Fruit fly (Drosophila melanogaster) whole organism, embryonic: ENCODE measurements around the gene CG43446.

Source experiments
- Antp ChIP-seq: fragments of 200-800 bp; sonication (Bioruptor generic); optimal IDR thresholded peaks from 3 replicates; lab custom pipeline; 2016; ENCODE audit warnings: missing biosample characterization, missing genetic modification characterization
- Asciz ChIP-seq: fragments of 200-800 bp; sonication (Bioruptor generic); optimal IDR thresholded peaks from 2 replicates; lab custom pipeline; 2017; ENCODE audit warnings: missing biosample characterization, mild to moderate bottlenecking, missing genetic modification characterization, missing genetic modification reagents
- Atf6 ChIP-seq: fragments of 200-800 bp; sonication (Bioruptor generic); IDR thresholded peaks from 2 replicates; pipeline ENCODE4 v1.3.6; 2022; ENCODE audit warnings: missing biosample characterization, missing genetic modification characterization
- Awh ChIP-seq: fragments of 200-800 bp; sonication (Bioruptor generic); IDR thresholded peaks from 2 replicates; pipeline ENCODE4, ENCODE4 v1.3.6; 2022; ENCODE audit warnings: missing biosample characterization, missing genetic modification characterization
- BEAF-32 ChIP-seq: fragments of 200-800 bp; sonication (Bioruptor generic); optimal IDR thresholded peaks from 3 replicates; lab custom pipeline; 2017; ENCODE audit warnings: missing biosample characterization, missing genetic modification characterization, mild to moderate bottlenecking, moderate library complexity, missing genetic modification reagents
- CG10979 ChIP-seq: fragments of 200-800 bp; sonication (Bioruptor generic); optimal IDR thresholded peaks from 2 replicates; lab custom pipeline; 2018; ENCODE audit warnings: missing biosample characterization, mild to moderate bottlenecking, missing genetic modification characterization, moderate library complexity
- CG12155 ChIP-seq: fragments of 200-800 bp; sonication (Bioruptor generic); optimal IDR thresholded peaks from 3 replicates; lab custom pipeline; 2016; ENCODE audit warnings: missing biosample characterization, missing genetic modification characterization
- CG13296 ChIP-seq: fragments of 200-800 bp; sonication (Bioruptor generic); optimal IDR thresholded peaks from 3 replicates; lab custom pipeline; 2018; ENCODE audit warnings: missing biosample characterization, mild to moderate bottlenecking, missing genetic modification characterization
- CG14014 ChIP-seq: fragments of 200-800 bp; sonication (Bioruptor generic); IDR thresholded peaks from 2 replicates; pipeline ENCODE4 v1.3.6; 2022; ENCODE audit warnings: missing biosample characterization, missing genetic modification characterization
- CG15269 ChIP-seq: fragments of 200-800 bp; sonication (Bioruptor generic); optimal IDR thresholded peaks from 2 replicates; lab custom pipeline; 2018; ENCODE audit warnings: missing biosample characterization, mild to moderate bottlenecking, missing genetic modification characterization, moderate library complexity
- CG16863 ChIP-seq: fragments of 200-800 bp; sonication (Bioruptor generic); optimal IDR thresholded peaks from 3 replicates; lab custom pipeline; 2016; ENCODE audit warnings: missing biosample characterization, missing genetic modification characterization
- CG18599 ChIP-seq: fragments of 200-800 bp; sonication (Bioruptor generic); optimal IDR thresholded peaks from 3 replicates; lab custom pipeline; 2017; ENCODE audit warnings: missing biosample characterization, missing genetic modification characterization, mild to moderate bottlenecking, moderate library complexity, missing genetic modification reagents
- CG31224 ChIP-seq: fragments of 200-800 bp; sonication (Bioruptor generic); IDR thresholded peaks from 2 replicates; pipeline ENCODE4 v1.3.6; 2022; ENCODE audit warnings: missing biosample characterization, missing genetic modification characterization
- CG31441 ChIP-seq: fragments of 200-800 bp; sonication (Bioruptor generic); IDR thresholded peaks from 2 replicates; pipeline ENCODE4 v1.3.6; 2022; ENCODE audit warnings: missing biosample characterization, missing genetic modification characterization
- CG3163 ChIP-seq: fragments of 200-800 bp; sonication (Bioruptor generic); optimal IDR thresholded peaks from 3 replicates; lab custom pipeline; 2016; ENCODE audit warnings: missing biosample characterization, missing genetic modification characterization
- CG6765 ChIP-seq: fragments of 200-800 bp; sonication (Bioruptor generic); optimal IDR thresholded peaks from 3 replicates; lab custom pipeline; 2017; ENCODE audit warnings: missing biosample characterization, mild to moderate bottlenecking, missing genetic modification characterization
- CG7556 ChIP-seq: fragments of 200-800 bp; sonication (Bioruptor generic); optimal IDR thresholded peaks from 2 replicates; lab custom pipeline; 2017; ENCODE audit warnings: missing biosample characterization, mild to moderate bottlenecking, missing genetic modification characterization
- CG7839 ChIP-seq: fragments of 200-800 bp; sonication (Bioruptor generic); optimal IDR thresholded peaks from 3 replicates; lab custom pipeline; 2018; ENCODE audit warnings: missing biosample characterization, mild to moderate bottlenecking, missing genetic modification characterization, moderate library complexity
- CG8290 ChIP-seq, 3 experiments: fragments of 200-800 bp; sonication (Bioruptor generic); optimal IDR thresholded peaks; 2 replicates each; lab custom pipeline; 2016 to 2019; ENCODE audit warnings: missing biosample characterization in 3 of 3, missing genetic modification characterization in 3 of 3, mild to moderate bottlenecking in 2 of 3, moderate library complexity in 1 of 3
- CG9797 ChIP-seq: fragments of 200-800 bp; sonication (Bioruptor generic); optimal IDR thresholded peaks from 3 replicates; lab custom pipeline; 2018; ENCODE audit warnings: missing biosample characterization, mild to moderate bottlenecking, missing genetic modification characterization
- CkIIα-i1 ChIP-seq: fragments of 200-800 bp; sonication (Bioruptor generic); IDR thresholded peaks from 2 replicates; pipeline ENCODE4 v1.3.6; 2022; ENCODE audit warnings: missing biosample characterization, missing genetic modification characterization
- Dip2 ChIP-seq: fragments of 200-800 bp; sonication (Bioruptor generic); IDR thresholded peaks from 2 replicates; pipeline ENCODE4 v1.3.6; 2022; ENCODE audit warnings: missing biosample characterization, missing genetic modification characterization
- Fer1 ChIP-seq: fragments of 200-800 bp; sonication (Bioruptor generic); optimal IDR thresholded peaks from 2 replicates; lab custom pipeline; 2017; ENCODE audit warnings: missing biosample characterization, mild to moderate bottlenecking, missing genetic modification characterization
- HLH3B ChIP-seq: fragments of 200-800 bp; sonication (Bioruptor generic); IDR thresholded peaks from 2 replicates; pipeline ENCODE4 v1.3.6; 2022; ENCODE audit warnings: missing biosample characterization, missing genetic modification characterization
- Hey ChIP-seq: fragments of 200-800 bp; sonication (Bioruptor generic); optimal IDR thresholded peaks from 3 replicates; lab custom pipeline; 2018; ENCODE audit warnings: missing biosample characterization, mild to moderate bottlenecking, missing genetic modification characterization
- Hr3 ChIP-seq: fragments of 200-800 bp; sonication (Bioruptor generic); optimal IDR thresholded peaks from 3 replicates; lab custom pipeline; 2016; ENCODE audit warnings: missing biosample characterization, missing genetic modification characterization
- MBD-R2 ChIP-seq: fragments of 200-800 bp; sonication (Bioruptor generic); IDR thresholded peaks from 2 replicates; pipeline ENCODE4 v1.3.6; 2022; ENCODE audit warnings: missing biosample characterization, missing genetic modification characterization
- Max ChIP-seq: fragments of 200-800 bp; sonication (Bioruptor generic); optimal IDR thresholded peaks from 2 replicates; lab custom pipeline; 2016; ENCODE audit warnings: missing biosample characterization, mild to moderate bottlenecking, missing genetic modification characterization
- Med ChIP-seq: fragments of 200-800 bp; sonication (Bioruptor generic); peaks from one replicate; lab custom pipeline; 2016; ENCODE audit warnings: missing biosample characterization, missing genetic modification characterization, mild to moderate bottlenecking, inconsistent platforms, moderate library complexity
- Oli ChIP-seq: fragments of 200-800 bp; sonication (Bioruptor generic); optimal IDR thresholded peaks from 2 replicates; lab custom pipeline; 2018; ENCODE audit warnings: missing biosample characterization, mild to moderate bottlenecking, missing genetic modification characterization, moderate library complexity
- Scr ChIP-seq: fragments of 200-800 bp; sonication (Bioruptor generic); IDR thresholded peaks from 2 replicates; pipeline ENCODE4 v1.3.6; 2022; ENCODE audit warnings: missing biosample characterization, missing genetic modification characterization; ENCODE audit not compliant: partially characterized antibody
- aop ChIP-seq: fragments of 200-800 bp; sonication (Bioruptor generic); IDR thresholded peaks from 2 replicates; pipeline ENCODE4 v1.3.6; 2022; ENCODE audit warnings: missing biosample characterization, missing genetic modification characterization
- ap ChIP-seq: fragments of 200-800 bp; sonication (Bioruptor generic); IDR thresholded peaks from 2 replicates; pipeline ENCODE4 v1.3.6; 2022; ENCODE audit warnings: missing biosample characterization, missing genetic modification characterization
- ara ChIP-seq: fragments of 200-800 bp; sonication (Bioruptor generic); IDR thresholded peaks from 2 replicates; pipeline ENCODE4 v1.3.6; 2022; ENCODE audit warnings: missing biosample characterization, missing genetic modification characterization
- bab2 ChIP-seq: fragments of 200-800 bp; sonication (Bioruptor generic); optimal IDR thresholded peaks from 2 replicates; lab custom pipeline; 2016; ENCODE audit warnings: missing biosample characterization, missing genetic modification characterization
- bcd ChIP-seq: fragments of 200-800 bp; sonication (Bioruptor generic); optimal IDR thresholded peaks from 2 replicates; lab custom pipeline; 2017; ENCODE audit warnings: missing biosample characterization, mild to moderate bottlenecking, missing genetic modification characterization
- da ChIP-seq: fragments of 200-800 bp; sonication (Bioruptor generic); optimal IDR thresholded peaks from 2 replicates; lab custom pipeline; 2016; ENCODE audit warnings: missing biosample characterization, missing genetic modification characterization
- dmrt11E ChIP-seq: fragments of 200-800 bp; sonication (Bioruptor generic); optimal IDR thresholded peaks from 3 replicates; lab custom pipeline; 2018; ENCODE audit warnings: missing biosample characterization, mild to moderate bottlenecking, missing genetic modification characterization, moderate library complexity
- dpn ChIP-seq, 2 experiments: fragments of 200-800 bp; sonication (Bioruptor generic); optimal IDR thresholded peaks; 3 replicates each; lab custom pipeline; 2016; ENCODE audit warnings: missing biosample characterization in 2 of 2, missing genetic modification characterization in 2 of 2
- eve ChIP-seq, 2 experiments: fragments of >200 bp; optimal IDR thresholded peaks; 2 replicates each; lab custom pipeline; 2017; ENCODE audit warnings: missing biosample characterization in 2 of 2, missing genetic modification characterization in 2 of 2
- fd102C ChIP-seq: fragments of 200-800 bp; sonication (Bioruptor generic); optimal IDR thresholded peaks from 2 replicates; lab custom pipeline; 2018; ENCODE audit warnings: missing biosample characterization, mild to moderate bottlenecking, missing genetic modification characterization, moderate library complexity
- insv ChIP-seq, 2 experiments: fragments of 200-800 bp; sonication (Bioruptor generic); optimal IDR thresholded peaks; 3 replicates each; lab custom pipeline; 2016 to 2018; ENCODE audit warnings: missing biosample characterization in 2 of 2, missing genetic modification characterization in 2 of 2
- knrl ChIP-seq: fragments of 200-800 bp; sonication (Bioruptor generic); IDR thresholded peaks from 3 replicates; pipeline ENCODE4 v1.3.6; 2022; ENCODE audit warnings: missing biosample characterization, missing genetic modification characterization; ENCODE audit not compliant: partially characterized antibody
- onecut ChIP-seq: fragments of 200-800 bp; sonication (Bioruptor generic); IDR thresholded peaks from 2 replicates; pipeline ENCODE4 v1.3.6; 2022; ENCODE audit warnings: missing biosample characterization, missing genetic modification characterization
- pros ChIP-seq: fragments of 200-800 bp; sonication (Bioruptor generic); optimal IDR thresholded peaks from 3 replicates; lab custom pipeline; 2019; ENCODE audit warnings: missing biosample characterization, mild to moderate bottlenecking, missing genetic modification characterization, moderate library complexity
- schlank ChIP-seq: fragments of 200-800 bp; sonication (Bioruptor generic); optimal IDR thresholded peaks from 2 replicates; lab custom pipeline; 2018; ENCODE audit warnings: missing biosample characterization, mild to moderate bottlenecking, missing genetic modification characterization
- seq ChIP-seq: fragments of 200-800 bp; sonication (Bioruptor generic); IDR thresholded peaks from 2 replicates; pipeline ENCODE4 v1.3.6; 2022; ENCODE audit warnings: missing biosample characterization, missing genetic modification characterization
- slbo ChIP-seq: fragments of 200-800 bp; sonication (Bioruptor generic); IDR thresholded peaks from 2 replicates; pipeline ENCODE4 v1.3.6; 2022; ENCODE audit warnings: missing biosample characterization, missing genetic modification characterization
- sob ChIP-seq: fragments of 200-800 bp; sonication (Bioruptor generic); IDR thresholded peaks from 2 replicates; pipeline ENCODE4 v1.3.6; 2022; ENCODE audit warnings: missing biosample characterization, missing genetic modification characterization

Gene CG43446

dm6 chr3R:20955932-20956636, 31.7 kb downstream of the CG43446 start (continued):
- TF ChIP-seq Dip2 (GFP tag; lab: Robert Waterston, UW) = no peak
- TF ChIP-seq eve (GFP tag; optimal IDR thresholded peaks at IDR 0.05; lab: Kevin White, UChicago) = peak in 1 of 2 experiments; percentile 68
- no peak for TF ChIP-seq fd102C (GFP tag; lab: Kevin White, UChicago)
- peak; percentile 52 for TF ChIP-seq Fer1
- TF ChIP-seq CG7556 (GFP tag; lab: Kevin White, UChicago) = peak; percentile 40
- TF ChIP-seq bab2 (GFP tag; lab: Kevin White, UChicago) = no peak
- TF ChIP-seq CG16863 (GFP tag; lab: Kevin White, UChicago) = no peak
- TF ChIP-seq ap (GFP tag; lab: Robert Waterston, UW) = no peak
- TF ChIP-seq MBD-R2 (GFP tag; lab: Robert Waterston, UW) = peak; percentile 9; the same call in 1 of the 2 replicates
- TF ChIP-seq Med (GFP tag; lab: Kevin White, UChicago) = peak; percentile 85
- no peak for TF ChIP-seq CG31441 (GFP tag; lab: Robert Waterston, UW)
- no peak for TF ChIP-seq pros
- TF ChIP-seq CG6765 (GFP tag; lab: Kevin White, UChicago) = peak; percentile 10
- TF ChIP-seq Hr3 (GFP tag; lab: Kevin White, UChicago) = no peak
- TF ChIP-seq CG10979 = no peak
- TF ChIP-seq bcd = no peak
- TF ChIP-seq Oli = no peak
- peak; percentile 50 for TF ChIP-seq CG18599 (GFP tag; lab: Kevin White, UChicago)
- no peak for TF ChIP-seq insv (GFP tag; optimal IDR thresholded peaks at IDR 0.05; lab: Kevin White, UChicago)
- 0 out of 2 replicates have a peak, but pooled peaks have one; percentile 3 for TF ChIP-seq slbo (GFP tag; lab: Robert Waterston, UW)
- no peak for TF ChIP-seq Max
- no peak for TF ChIP-seq schlank
- no peak for TF ChIP-seq Antp (GFP tag; lab: Kevin White, UChicago)
- no peak for TF ChIP-seq aop (GFP tag; lab: Robert Waterston, UW)
- TF ChIP-seq knrl (GFP tag; lab: Robert Waterston, UW) = no peak
- peak; percentile 4 for TF ChIP-seq CG7839 (tag; lab: Kevin White, UChicago)
- TF ChIP-seq ara (GFP tag; lab: Robert Waterston, UW) = no peak
- no peak for TF ChIP-seq CG3163
- no peak for TF ChIP-seq CkIIα-i1 (GFP tag; lab: Robert Waterston, UW)
- no peak for TF ChIP-seq CG9797
- peak in 1 of 2 experiments; percentile 9 for TF ChIP-seq dpn (GFP tag; optimal IDR thresholded peaks at IDR 0.05; lab: Kevin White, UChicago)
- TF ChIP-seq, all 482 proteins: peak for 42

- TF ChIP-seq BEAF-32 (GFP tag; lab: Kevin White, UChicago) (no peak), Scr (GFP tag; lab: Robert Waterston, UW) (no peak), CG14014 (GFP tag; lab: Robert Waterston, UW) (peak; percentile 57; the same call in 1 of the 2 replicates), Atf6 (GFP tag; lab: Robert Waterston, UW) (0 out of 2 replicates have a peak, but pooled peaks have one; percentile 18), Hey (tag; lab: Kevin White, UChicago) (peak; percentile 7), CG8290 (GFP tag; optimal IDR thresholded peaks at IDR 0.05; lab: Kevin White, UChicago) (no peak), CG8290 (tag; optimal IDR thresholded peaks at IDR 0.05; lab: Kevin White, UChicago) (peak in 1 of 2 experiments; percentile 35), CG12155 (GFP tag; lab: Kevin White, UChicago) (no peak), knrl (GFP tag; lab: Robert Waterston, UW) (no peak), schlank (peak; percentile 23), da (GFP tag; lab: Kevin White, UChicago) (no peak), HLH3B (GFP tag; lab: Robert Waterston, UW) (peak; percentile 18; the same call in 1 of the 2 replicates), Awh (peak; percentile 52; the same call in 1 of the 2 replicates), seq (GFP tag; lab: Robert Waterston, UW) (0 out of 2 replicates have a peak, but pooled peaks have one; percentile 15), CG15269 (tag; lab: Kevin White, UChicago) (peak; percentile 4), CG13296 (GFP tag; lab: Kevin White, UChicago) (peak; percentile 0), CG31224 (GFP tag; lab: Robert Waterston, UW) (no peak), onecut (GFP tag; lab: Robert Waterston, UW) (peak; percentile 68), sob (GFP tag; lab: Robert Waterston, UW) (0 out of 2 replicates have a peak, but pooled peaks have one; percentile 9), Med (GFP tag; lab: Kevin White, UChicago) (peak; percentile 69), Asciz (peak; percentile 5), dmrt11E (no peak)
Observed at dm6 chr3R:20955119-20955518, 32.6 kb downstream of the CG43446 start.
